Worm (Caenorhabditis elegans): ENCODE data around the gene Y62F5A.9.
A peak's percentile ranks its signal among the peaks of the same experiment; 100 is the strongest.

The Y62F5A.9 gene

DNA sequence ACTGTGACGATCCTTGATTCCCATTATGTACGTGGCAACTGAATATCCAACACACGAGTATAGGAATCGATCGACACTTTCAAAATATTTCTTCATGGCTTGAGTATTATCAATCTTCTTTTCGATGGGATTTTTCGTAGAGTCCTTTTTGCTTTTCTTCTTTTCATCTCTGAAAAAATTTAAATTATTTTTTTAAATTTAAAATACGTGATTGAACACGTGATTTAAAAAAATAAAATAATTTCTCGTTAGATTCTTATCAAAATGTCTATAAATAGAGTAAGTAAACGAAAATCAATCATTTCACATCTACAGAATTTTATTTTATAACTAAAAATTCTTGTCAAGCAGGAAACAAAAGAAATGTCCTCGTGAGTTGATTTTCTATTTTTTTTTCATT, 17.3 kb downstream of the Y62F5A.9 start, which contains the start of gene Y62F5A.10:
Gene Y62F5A.10, plus strand, starts transcription at position 301 of the 400 bp plus-strand sequence.
- TF ChIP-seq hmbx-1 (tag; optimal IDR thresholded peaks at IDR 0.05) (no peak), tbx-11 (GFP tag; IDR thresholded peaks at IDR 0.05) (no peak), ceh-36 (tag; optimal IDR thresholded peaks at IDR 0.05) (no peak)

DNA sequence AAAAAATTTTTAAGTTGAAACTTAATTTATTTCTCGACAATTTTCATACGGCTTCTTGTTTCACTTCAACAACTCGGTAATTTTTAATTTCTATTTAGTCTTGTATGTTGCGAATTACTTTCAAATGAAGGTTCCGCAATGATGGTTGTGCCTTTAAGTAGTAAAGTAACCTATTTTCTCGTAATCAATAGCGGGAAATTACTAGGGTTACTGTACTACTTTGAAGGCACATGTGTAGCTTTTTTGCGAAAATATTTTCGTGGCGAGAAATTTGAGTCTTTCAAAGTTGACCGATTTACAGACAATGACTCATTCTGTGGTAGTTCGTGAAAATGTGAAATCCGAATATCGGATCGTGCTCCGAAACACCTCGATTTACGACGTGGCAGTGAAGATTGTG, 20.5 kb downstream of the Y62F5A.9 start, which contains the start of gene B0334.10:
Gene B0334.10, plus strand, starts transcription at position 301 of the 400 bp plus-strand sequence.
- TF ChIP-seq flt-1 (GFP tag; IDR thresholded peaks at IDR 0.05) = no peak

DNA sequence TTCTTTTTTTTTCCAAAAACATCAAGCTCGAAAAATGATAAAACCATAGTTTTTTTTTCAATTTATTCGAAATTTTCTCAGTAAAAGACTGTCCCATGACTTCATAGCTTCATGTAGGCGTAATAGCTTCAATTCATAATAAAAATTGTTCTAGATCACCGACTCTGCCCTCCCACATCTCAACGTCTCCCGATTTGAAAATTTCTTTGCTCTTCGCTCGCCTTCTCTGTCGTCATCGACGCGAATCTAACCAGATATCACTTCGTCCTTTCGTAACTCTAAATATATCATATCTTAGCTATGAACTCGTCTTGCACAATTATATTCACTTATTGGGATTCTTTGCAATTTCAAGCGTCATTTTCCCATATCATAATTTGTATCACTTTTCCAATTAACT, 23.9 kb downstream of the Y62F5A.9 start, which contains the start of gene srh-44:
Gene srh-44, plus strand, starts transcription at position 301 of the 400 bp plus-strand sequence.
- no peak for TF ChIP-seq tra-4 (tag; optimal IDR thresholded peaks at IDR 0.05)
- no peak for TF ChIP-seq aly-1 (tag; optimal IDR thresholded peaks at IDR 0.05)
- TF ChIP-seq hmg-4 (GFP tag; optimal IDR thresholded peaks at IDR 0.05) = no peak
- no peak for TF ChIP-seq ceh-13 (GFP tag; optimal IDR thresholded peaks at IDR 0.05)
- no peak for TF ChIP-seq ets-7 (tag; optimal IDR thresholded peaks at IDR 0.05)
- no peak for TF ChIP-seq tbx-37 (GFP tag; conservative IDR thresholded peaks at IDR 0.05)
- TF ChIP-seq hmbx-1 (tag; optimal IDR thresholded peaks at IDR 0.05) = no peak
- no peak for TF ChIP-seq F13C5.2 (tag; optimal IDR thresholded peaks at IDR 0.05)
- no peak for TF ChIP-seq ceh-36 (tag; optimal IDR thresholded peaks at IDR 0.05)
- no peak for TF ChIP-seq sea-1 (GFP tag; conservative IDR thresholded peaks at IDR 0.05)
- TF ChIP-seq tbx-11 (GFP tag; IDR thresholded peaks at IDR 0.05) = no peak
- no peak for TF ChIP-seq flt-1 (GFP tag; IDR thresholded peaks at IDR 0.05)
- TF ChIP-seq hnd-1 (tag; optimal IDR thresholded peaks at IDR 0.05) = no peak
- TF ChIP-seq ama-1 (optimal IDR thresholded peaks at IDR 0.05) = no peak
- TF ChIP-seq pes-1 (GFP tag; IDR thresholded peaks at IDR 0.05) = no peak
- TF ChIP-seq B0310.2 (tag; optimal IDR thresholded peaks at IDR 0.05) = no peak
- no peak for TF ChIP-seq scrt-1 (GFP tag; IDR thresholded peaks at IDR 0.05)

DNA sequence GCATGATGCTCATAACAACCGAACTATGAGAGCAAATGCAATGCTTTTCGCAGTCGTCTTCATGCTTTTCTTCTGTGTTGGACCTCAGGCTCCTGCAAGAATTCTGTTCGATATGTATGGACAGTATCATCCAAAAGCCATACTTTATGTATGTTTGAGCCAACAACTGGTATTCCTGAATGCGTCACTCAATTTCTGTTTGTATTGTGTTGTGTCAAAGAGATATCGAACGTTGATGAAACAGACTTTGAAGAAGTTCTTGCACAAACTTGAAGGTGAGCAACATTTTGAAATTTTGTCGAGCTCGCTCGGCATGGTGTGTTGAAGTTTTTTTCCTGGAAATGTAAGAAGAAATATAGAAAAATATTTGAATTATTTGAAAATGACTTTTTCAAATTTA, 25.7 kb downstream of the Y62F5A.9 start:
- no peak for TF ChIP-seq ceh-36 (tag; optimal IDR thresholded peaks at IDR 0.05)
- no peak for TF ChIP-seq aly-1 (tag; optimal IDR thresholded peaks at IDR 0.05)
- TF ChIP-seq ets-7 (tag; optimal IDR thresholded peaks at IDR 0.05) = no peak
- no peak for TF ChIP-seq ama-1 (optimal IDR thresholded peaks at IDR 0.05)
- no peak for TF ChIP-seq hmbx-1 (tag; optimal IDR thresholded peaks at IDR 0.05)
- TF ChIP-seq F13C5.2 (tag; optimal IDR thresholded peaks at IDR 0.05) = no peak
- TF ChIP-seq tbx-11 (GFP tag; IDR thresholded peaks at IDR 0.05) = no peak
- TF ChIP-seq sea-1 (GFP tag; conservative IDR thresholded peaks at IDR 0.05) = no peak
- TF ChIP-seq ceh-13 (GFP tag; optimal IDR thresholded peaks at IDR 0.05) = no peak
- TF ChIP-seq hmg-4 (GFP tag; optimal IDR thresholded peaks at IDR 0.05) = no peak
- TF ChIP-seq tbx-37 (GFP tag; conservative IDR thresholded peaks at IDR 0.05) = no peak
- TF ChIP-seq scrt-1 (GFP tag; IDR thresholded peaks at IDR 0.05) = no peak
- no peak for TF ChIP-seq tra-4 (tag; optimal IDR thresholded peaks at IDR 0.05)
- no peak for TF ChIP-seq pes-1 (GFP tag; IDR thresholded peaks at IDR 0.05)
- no peak for TF ChIP-seq flt-1 (GFP tag; IDR thresholded peaks at IDR 0.05)
- no peak for TF ChIP-seq hnd-1 (tag; optimal IDR thresholded peaks at IDR 0.05)
- TF ChIP-seq B0310.2 (tag; optimal IDR thresholded peaks at IDR 0.05) = no peak

DNA sequence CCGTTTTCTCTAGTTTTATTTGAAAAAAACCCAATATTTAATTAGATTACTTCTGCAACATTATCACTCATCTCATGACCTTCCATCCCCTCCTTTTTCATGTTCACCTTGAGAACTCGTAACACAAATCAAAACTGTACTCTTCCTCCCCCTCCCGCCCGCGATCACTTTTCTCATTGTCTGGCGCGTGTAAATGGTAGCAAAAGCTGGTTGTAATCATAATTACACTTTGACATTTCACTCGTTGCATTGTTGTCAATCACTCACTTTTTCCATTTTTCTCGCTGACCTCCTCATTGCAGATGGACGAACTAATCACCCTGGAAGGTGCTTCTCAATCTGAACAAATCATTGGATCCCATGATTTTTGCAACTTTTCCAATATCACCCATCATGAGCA, 28.3 kb downstream of the Y62F5A.9 start, which contains the start of gene npr-41:
Gene npr-41, plus strand, starts transcription at position 301 of the 400 bp plus-strand sequence.
- TF ChIP-seq flt-1 (GFP tag; IDR thresholded peaks at IDR 0.05) (no peak), B0310.2 (tag; optimal IDR thresholded peaks at IDR 0.05) (no peak), tbx-37 (GFP tag; conservative IDR thresholded peaks at IDR 0.05) (no peak), sea-1 (GFP tag; conservative IDR thresholded peaks at IDR 0.05) (no peak), hmbx-1 (tag; optimal IDR thresholded peaks at IDR 0.05) (no peak), tra-4 (tag; optimal IDR thresholded peaks at IDR 0.05) (no peak), ama-1 (optimal IDR thresholded peaks at IDR 0.05) (no peak)

DNA sequence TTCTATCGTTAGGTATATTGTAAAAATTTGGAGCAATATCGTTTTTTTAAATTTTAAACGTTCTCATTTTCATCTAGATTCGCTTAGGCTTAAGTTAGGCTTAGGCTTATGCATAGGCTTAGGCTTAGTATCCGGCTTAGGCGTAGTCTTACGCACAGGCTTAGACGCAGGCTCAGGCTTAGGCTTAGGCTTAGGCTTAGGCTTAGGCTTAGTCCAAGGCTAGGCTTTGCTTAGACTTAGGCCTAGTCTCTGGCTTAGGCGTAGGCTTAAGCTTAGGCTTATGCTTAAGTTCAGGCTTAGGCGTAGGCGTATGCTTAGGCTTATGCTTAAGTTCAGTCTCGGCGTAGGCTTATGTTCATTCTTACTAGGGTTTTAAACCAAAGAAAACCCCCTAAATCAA, 34.9 kb downstream of the Y62F5A.9 start:
- TF ChIP-seq scrt-1 (GFP tag; IDR thresholded peaks at IDR 0.05) (0 out of 2 replicates have a peak, but pooled peaks have one; percentile 37), tbx-11 (GFP tag; IDR thresholded peaks at IDR 0.05) (no peak), ceh-36 (tag; optimal IDR thresholded peaks at IDR 0.05) (peak; percentile 86)

DNA sequence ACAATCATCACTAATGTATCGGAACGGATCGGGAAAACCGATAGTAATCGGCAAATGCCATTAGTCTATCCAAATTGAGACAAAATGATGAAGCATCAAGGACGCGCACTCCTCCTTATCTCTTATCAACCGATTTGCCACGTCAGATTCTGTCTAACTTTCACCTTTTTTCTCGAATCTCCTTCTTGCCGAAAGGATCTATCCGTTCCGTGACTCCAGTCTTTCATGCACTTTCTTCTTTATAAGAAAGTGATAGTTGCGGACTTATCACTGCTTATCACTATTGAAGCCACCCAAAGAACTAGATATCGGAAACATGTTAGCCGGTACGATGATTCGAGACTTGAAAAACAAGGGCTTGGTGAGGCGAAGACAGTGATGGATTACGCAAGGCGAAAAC, 36.7 kb downstream of the Y62F5A.9 start:
- no peak for TF ChIP-seq scrt-1 (GFP tag; IDR thresholded peaks at IDR 0.05)
- no peak for TF ChIP-seq tbx-37 (GFP tag; conservative IDR thresholded peaks at IDR 0.05)
- TF ChIP-seq ets-7 (tag; optimal IDR thresholded peaks at IDR 0.05) = no peak
- TF ChIP-seq flt-1 (GFP tag; IDR thresholded peaks at IDR 0.05) = no peak
- no peak for TF ChIP-seq tra-4 (tag; optimal IDR thresholded peaks at IDR 0.05)

DNA sequence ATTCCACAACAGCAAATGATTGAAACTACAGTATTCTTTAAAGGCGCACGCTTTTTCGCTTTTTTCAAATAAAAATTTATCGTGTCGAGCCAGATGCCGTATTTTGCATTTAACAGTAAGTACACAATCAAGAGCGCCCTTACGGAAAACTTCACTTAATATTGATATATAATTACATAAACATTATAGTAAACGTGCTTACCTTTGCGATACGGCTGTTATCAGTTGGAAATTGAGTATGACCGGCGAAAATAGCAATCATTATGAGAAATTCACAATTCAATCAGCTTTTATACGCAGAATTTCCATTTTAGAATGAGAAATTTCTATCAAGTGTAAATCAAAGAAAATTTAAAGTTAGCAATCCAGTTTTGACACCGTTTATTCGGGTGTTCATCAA, 38.4 kb downstream of the Y62F5A.9 start, which contains the start of gene B0334.20:
Gene B0334.20, minus strand, starts transcription at position 262 of the 400 bp plus-strand sequence.
- TF ChIP-seq hmg-4 (GFP tag; optimal IDR thresholded peaks at IDR 0.05) = no peak
- no peak for TF ChIP-seq tra-4 (tag; optimal IDR thresholded peaks at IDR 0.05)

DNA sequence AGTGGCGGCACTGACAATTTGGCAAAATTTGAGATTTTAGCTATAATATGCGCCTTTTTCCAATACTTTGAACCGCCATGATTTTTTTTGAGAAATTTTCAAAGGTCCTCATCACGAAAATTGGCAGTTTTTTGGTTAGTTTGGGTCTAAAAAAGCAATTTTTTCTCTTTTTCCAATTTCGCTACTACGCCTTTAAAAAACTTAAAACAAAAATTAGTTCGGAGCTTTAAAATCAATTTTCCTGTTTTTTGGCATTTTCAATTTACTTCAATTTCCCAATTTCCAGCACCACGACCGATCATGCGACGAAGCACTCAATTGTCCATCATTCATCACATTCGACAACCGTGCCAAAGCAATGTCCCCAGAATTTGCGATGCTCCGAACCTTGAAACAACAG, 41.3 kb downstream of the Y62F5A.9 start, which contains the start of gene B0334.5:
Gene B0334.5, plus strand, starts transcription at position 301 of the 400 bp plus-strand sequence.
- TF ChIP-seq ceh-36 (tag; optimal IDR thresholded peaks at IDR 0.05) (no peak), scrt-1 (GFP tag; IDR thresholded peaks at IDR 0.05) (no peak), aly-1 (tag; optimal IDR thresholded peaks at IDR 0.05) (no peak)
